Worm (Caenorhabditis elegans): Measurements from ENCODE around the gene T07G12.3.
A peak's percentile ranks its signal among the peaks of the same experiment; 100 is the strongest.

DNA sequence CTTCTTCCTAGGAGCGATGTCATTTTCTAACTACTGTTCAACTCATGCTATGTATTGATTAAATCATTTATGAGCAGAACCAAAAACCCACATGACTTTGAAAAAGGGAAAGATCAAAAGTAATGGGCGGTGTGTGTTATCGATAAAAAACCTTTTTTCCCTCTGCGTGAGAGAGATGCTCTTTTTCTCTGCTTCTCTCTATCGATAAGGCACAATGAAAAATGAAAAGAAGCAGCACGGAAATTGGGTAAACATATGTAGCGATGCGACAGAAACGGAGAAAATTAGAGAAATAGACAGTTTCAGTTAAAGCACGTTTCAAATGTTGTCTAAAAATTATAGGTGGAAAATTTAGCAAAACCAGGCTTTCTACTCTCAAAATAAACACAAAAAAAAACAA lies 31.4 kb upstream of the T07G12.3 start:
- TF ChIP-seq ceh-9 (tag; optimal IDR thresholded peaks at IDR 0.05) (no peak), mdl-1 (tag; optimal IDR thresholded peaks at IDR 0.05) (peak; percentile 60), sea-2 (GFP tag; optimal IDR thresholded peaks at IDR 0.05) (no peak), fos-1 (tag; optimal IDR thresholded peaks at IDR 0.05) (no peak), ceh-28 (tag; optimal IDR thresholded peaks at IDR 0.05) (peak; percentile 59), elt-2 (tag; optimal IDR thresholded peaks at IDR 0.05) (peak; percentile 88), lin-39 (tag; optimal IDR thresholded peaks at IDR 0.05) (no peak), pha-4 (tag; optimal IDR thresholded peaks at IDR 0.05) (peak; percentile 96), unc-62 (GFP tag; optimal IDR thresholded peaks at IDR 0.05) (no peak), tbx-2 (tag; optimal IDR thresholded peaks at IDR 0.05) (no peak), aly-2 (tag; optimal IDR thresholded peaks at IDR 0.05) (no peak), fkh-2 (tag; optimal IDR thresholded peaks at IDR 0.05) (no peak)
